Worm (Caenorhabditis elegans) whole organism, L1 larva: ENCODE measurements around the gene ZK632.14.

ENCODE experiments used
- C16A3.4 ChIP-seq: fragments of 150-350 bp; optimal IDR thresholded peaks from 2 replicates; lab custom pipeline; 2014; ENCODE audit warnings: missing biosample characterization, missing genetic modification characterization
- C34B4.2 ChIP-seq: sonication (generic microtip); optimal IDR thresholded peaks from 2 replicates; lab custom pipeline; 2017; ENCODE audit warnings: mild to moderate bottlenecking, missing genetic modification characterization, missing compliant biosample characterization
- F16B12.6 ChIP-seq: fragments of 150-350 bp; optimal IDR thresholded peaks from 2 replicates; lab custom pipeline; 2014; ENCODE audit warnings: missing biosample characterization, missing genetic modification characterization
- ama-1 ChIP-seq: fragments of 150-350 bp; optimal IDR thresholded peaks from 2 replicates; lab custom pipeline; 2014
- blmp-1 ChIP-seq: fragments of 150-350 bp; optimal IDR thresholded peaks from 2 replicates; lab custom pipeline; 2014; ENCODE audit warnings: missing biosample characterization, missing genetic modification characterization
- ceh-8 ChIP-seq: fragments of 200-800 bp; sonication (Bioruptor generic); optimal IDR thresholded peaks from 2 replicates; lab custom pipeline; 2018; ENCODE audit warnings: mild to moderate bottlenecking, missing genetic modification characterization, moderate library complexity, missing compliant biosample characterization
- ceh-82 ChIP-seq, 3 experiments: fragments of 150-350 bp in 1 of 3; sonication (generic microtip) in 2 of 3; optimal IDR thresholded peaks; 2 replicates each; lab custom pipeline; 2014 to 2017; ENCODE audit warnings: missing biosample characterization in 3 of 3, missing genetic modification characterization in 3 of 3
- dsc-1 ChIP-seq: sonication (generic microtip); optimal IDR thresholded peaks from 2 replicates; lab custom pipeline; 2016; ENCODE audit warnings: mild to moderate bottlenecking, missing genetic modification characterization, missing compliant biosample characterization
- efl-1 ChIP-seq, 4 experiments: fragments of 150-350 bp; optimal IDR thresholded peaks in 3 of 4; peaks in 1 of 4; 1 replicate in 1 of 4; 2 replicates in 3 of 4; lab custom pipeline; 2014; ENCODE audit warnings: missing biosample characterization in 2 of 4, missing genetic modification characterization in 2 of 4, missing genetic modification reagents in 2 of 4
- egl-27 ChIP-seq, 2 experiments: fragments of 150-350 bp in 1 of 2; sonication (generic microtip); optimal IDR thresholded peaks; 3 replicates each; lab custom pipeline; 2017 to 2018; ENCODE audit warnings: missing biosample characterization in 2 of 2, missing genetic modification characterization in 2 of 2, missing genetic modification reagents in 2 of 2
- elt-2 ChIP-seq: sonication (generic microtip); optimal IDR thresholded peaks from 2 replicates; lab custom pipeline; 2016; ENCODE audit warnings: missing genetic modification characterization, mild to moderate bottlenecking, inconsistent platforms, missing compliant biosample characterization, missing genetic modification reagents
- elt-3 ChIP-seq, 6 experiments: fragments of 150-350 bp in 1 of 6; sonication (generic microtip); optimal IDR thresholded peaks; 2 replicates each; lab custom pipeline; 2017 to 2018; ENCODE audit warnings: missing biosample characterization in 6 of 6, missing genetic modification characterization in 6 of 6, inconsistent platforms in 1 of 6
- fkh-4 ChIP-seq: sonication (generic microtip); optimal IDR thresholded peaks from 2 replicates; lab custom pipeline; 2016; ENCODE audit warnings: missing compliant biosample characterization, missing genetic modification characterization, borderline replicate concordance
- fos-1 ChIP-seq: fragments of 150-350 bp; optimal IDR thresholded peaks from 2 replicates; lab custom pipeline; 2014; ENCODE audit warnings: missing biosample characterization, missing genetic modification characterization
- grh-1 ChIP-seq: fragments of 200-800 bp; sonication (Bioruptor generic); IDR thresholded peaks from 2 replicates; pipeline ENCODE4 v1.3.6; 2022; ENCODE audit warnings: missing genetic modification reagents, missing genetic modification characterization, missing compliant biosample characterization
- hlh-17 ChIP-seq: fragments of 200-800 bp; sonication (Bioruptor generic); optimal IDR thresholded peaks from 2 replicates; lab custom pipeline; 2018; ENCODE audit warnings: missing genetic modification characterization, mild to moderate bottlenecking, missing compliant biosample characterization, moderate library complexity, borderline replicate concordance
- irx-1 ChIP-seq: sonication (generic microtip); optimal IDR thresholded peaks from 2 replicates; lab custom pipeline; 2016; ENCODE audit warnings: missing genetic modification characterization, missing compliant biosample characterization
- jun-1 ChIP-seq: fragments of 150-350 bp; optimal IDR thresholded peaks from 2 replicates; lab custom pipeline; 2014; ENCODE audit warnings: missing biosample characterization, missing genetic modification reagents, missing genetic modification characterization
- lin-14 ChIP-seq: fragments of 200-800 bp; sonication (Bioruptor generic); optimal IDR thresholded peaks from 2 replicates; lab custom pipeline; 2018; ENCODE audit warnings: mild to moderate bottlenecking, missing genetic modification characterization, moderate library complexity, missing compliant biosample characterization
- lin-15B ChIP-seq: fragments of 150-350 bp; sonication (generic microtip); optimal IDR thresholded peaks from 3 replicates; lab custom pipeline; 2014; ENCODE audit warnings: missing biosample characterization, missing genetic modification characterization
- lsy-2 ChIP-seq, 2 experiments: fragments of 150-350 bp; optimal IDR thresholded peaks; 2 replicates each; lab custom pipeline; 2014; ENCODE audit warnings: missing biosample characterization in 2 of 2, missing genetic modification characterization in 2 of 2
- mab-9 ChIP-seq: fragments of 200-800 bp; sonication (Bioruptor generic); IDR thresholded peaks from 2 replicates; pipeline ENCODE4 v1.3.6; 2022; ENCODE audit warnings: missing genetic modification reagents, missing genetic modification characterization, missing compliant biosample characterization
- mdl-1 ChIP-seq, 2 experiments: fragments of 150-350 bp; optimal IDR thresholded peaks; 2 replicates each; lab custom pipeline; 2014 to 2017; ENCODE audit warnings: missing biosample characterization in 2 of 2, missing genetic modification characterization in 2 of 2, inconsistent platforms in 1 of 2
- nhr-19 ChIP-seq: fragments of 200-800 bp; sonication (Bioruptor generic); conservative IDR thresholded peaks from 2 replicates; pipeline ENCODE4 v1.3.6; 2022; ENCODE audit warnings: missing genetic modification characterization, missing compliant biosample characterization
- nhr-71 ChIP-seq: sonication (generic microtip); optimal IDR thresholded peaks from 2 replicates; lab custom pipeline; 2016; ENCODE audit warnings: mild to moderate bottlenecking, missing genetic modification characterization, moderate library complexity, missing compliant biosample characterization
- nhr-76 ChIP-seq: sonication (generic microtip); optimal IDR thresholded peaks from 2 replicates; lab custom pipeline; 2017; ENCODE audit warnings: missing biosample characterization, missing genetic modification characterization
- nhr-84 ChIP-seq: sonication (generic microtip); optimal IDR thresholded peaks from 2 replicates; lab custom pipeline; 2017; ENCODE audit warnings: missing biosample characterization, missing genetic modification characterization
- nhr-85 ChIP-seq: sonication (generic microtip); peaks from one replicate; lab custom pipeline; 2016; ENCODE audit warnings: missing genetic modification characterization, inconsistent platforms, missing compliant biosample characterization
- nhr-90 ChIP-seq: sonication (generic microtip); optimal IDR thresholded peaks from 2 replicates; lab custom pipeline; 2016; ENCODE audit warnings: mild to moderate bottlenecking, missing genetic modification characterization, missing compliant biosample characterization; ENCODE audit not compliant: poor library complexity
- pax-3 ChIP-seq: fragments of 200-800 bp; sonication (Bioruptor generic); optimal IDR thresholded peaks from 2 replicates; lab custom pipeline; 2018; ENCODE audit warnings: mild to moderate bottlenecking, missing genetic modification characterization, moderate library complexity, missing compliant biosample characterization
- pqm-1 ChIP-seq: sonication (generic microtip); optimal IDR thresholded peaks from 3 replicates; lab custom pipeline; 2017; ENCODE audit warnings: missing biosample characterization, missing genetic modification characterization
- sup-37 ChIP-seq: fragments of 200-800 bp; sonication (Bioruptor generic); optimal IDR thresholded peaks from 2 replicates; lab custom pipeline; 2018; ENCODE audit warnings: mild to moderate bottlenecking, missing genetic modification characterization, missing compliant biosample characterization
- unc-62 ChIP-seq: fragments of 150-350 bp; optimal IDR thresholded peaks from 2 replicates; lab custom pipeline; 2014; ENCODE audit warnings: missing biosample characterization, missing genetic modification reagents, missing genetic modification characterization
- vab-15 ChIP-seq: sonication (generic microtip); optimal IDR thresholded peaks from 2 replicates; lab custom pipeline; 2017; ENCODE audit warnings: missing genotype, mild to moderate bottlenecking, missing genetic modification characterization, missing compliant biosample characterization
- xbp-1 ChIP-seq: sonication (generic microtip); optimal IDR thresholded peaks from 2 replicates; lab custom pipeline; 2016; ENCODE audit warnings: missing genetic modification characterization, missing compliant biosample characterization
- zag-1 ChIP-seq: fragments of 150-350 bp; optimal IDR thresholded peaks from 2 replicates; lab custom pipeline; 2014; ENCODE audit warnings: missing biosample characterization, missing genetic modification characterization
- zip-4 ChIP-seq: fragments of 200-800 bp; sonication (Bioruptor generic); optimal IDR thresholded peaks from 2 replicates; lab custom pipeline; 2018; ENCODE audit warnings: mild to moderate bottlenecking, missing genetic modification characterization, moderate library complexity, missing compliant biosample characterization
- ztf-11 ChIP-seq, 2 experiments: sonication (generic microtip); optimal IDR thresholded peaks; 2 replicates each; lab custom pipeline; 2016 to 2017; ENCODE audit warnings: missing genetic modification characterization in 2 of 2, missing biosample characterization in 1 of 2, missing compliant biosample characterization in 1 of 2

The ZK632.14 gene

ce11 chrIII:9857110-9857509 lies 43.9 kb downstream of the ZK632.14 start:
- peak; percentile 19 for TF ChIP-seq lin-14 (GFP tag; lab: Kevin White, UChicago)
- TF ChIP-seq nhr-71, result peak; percentile 16
- no peak for TF ChIP-seq ama-1 (lab: Kevin White, UChicago)
- TF ChIP-seq jun-1 (tag; lab: Kevin White, UChicago), result no peak
- peak in 1 of 2 experiments; percentile 13 for TF ChIP-seq lsy-2 (tag; optimal IDR thresholded peaks at IDR 0.05; lab: Kevin White, UChicago)
- TF ChIP-seq grh-1 (GFP tag; lab: Robert Waterston, UW), result no peak
- TF ChIP-seq nhr-76 (tag; lab: Kevin White, UChicago), result no peak
- TF ChIP-seq dsc-1 (tag; lab: Kevin White, UChicago), result no peak
- no peak for TF ChIP-seq zip-4 (GFP tag; lab: Kevin White, UChicago)
- peak; percentile 45 for TF ChIP-seq nhr-85 (tag; lab: Kevin White, UChicago)
- TF ChIP-seq nhr-19, result no peak
- no peak for TF ChIP-seq mab-9
- no peak for TF ChIP-seq irx-1
- no peak for TF ChIP-seq vab-15
- no peak for TF ChIP-seq sup-37
- TF ChIP-seq pax-3 (tag; lab: Kevin White, UChicago), result no peak
- no peak for TF ChIP-seq hlh-17 (GFP tag; lab: Kevin White, UChicago)
- TF ChIP-seq egl-27 (tag; optimal IDR thresholded peaks at IDR 0.05; lab: Kevin White, UChicago), result no peak
- TF ChIP-seq ztf-11 (tag; optimal IDR thresholded peaks at IDR 0.05; lab: Kevin White, UChicago), result no peak
- TF ChIP-seq F16B12.6 (tag; lab: Kevin White, UChicago), result no peak
- peak; percentile 36 for TF ChIP-seq nhr-90 (tag; lab: Kevin White, UChicago)
- TF ChIP-seq efl-1 (optimal IDR thresholded peaks at IDR 0.05; lab: Kevin White, UChicago), result no peak
- TF ChIP-seq efl-1 (GFP tag; optimal IDR thresholded peaks at IDR 0.05 in 1 of 2; lab: Kevin White, UChicago), result peak in 1 of 2 experiments; percentile 15
- no peak for TF ChIP-seq fkh-4 (tag; lab: Kevin White, UChicago)
- no peak for TF ChIP-seq mdl-1 (tag; optimal IDR thresholded peaks at IDR 0.05; lab: Kevin White, UChicago)
- no peak for TF ChIP-seq C16A3.4 (tag; lab: Kevin White, UChicago)
- peak; percentile 3 for TF ChIP-seq blmp-1

ce11 chrIII:9858061-9858460 lies 44.8 kb downstream of the ZK632.14 start:
- no peak for TF ChIP-seq ceh-8
- TF ChIP-seq lin-15B (tag; lab: Kevin White, UChicago), result no peak
- no peak for TF ChIP-seq zag-1 (tag; lab: Kevin White, UChicago)
- TF ChIP-seq C34B4.2 (tag; lab: Kevin White, UChicago), result no peak
- no peak for TF ChIP-seq nhr-90 (tag; lab: Kevin White, UChicago)
- TF ChIP-seq unc-62 (GFP tag; lab: Kevin White, UChicago), result no peak
- no peak for TF ChIP-seq lsy-2 (tag; optimal IDR thresholded peaks at IDR 0.05; lab: Kevin White, UChicago)
- TF ChIP-seq elt-2 (tag; lab: Kevin White, UChicago), result peak; percentile 46
- TF ChIP-seq nhr-84 (tag; lab: Kevin White, UChicago), result no peak
- no peak for TF ChIP-seq fos-1 (tag; lab: Kevin White, UChicago)
- TF ChIP-seq xbp-1 (tag; lab: Kevin White, UChicago), result no peak
- no peak for TF ChIP-seq efl-1 (optimal IDR thresholded peaks at IDR 0.05; lab: Kevin White, UChicago)
- TF ChIP-seq efl-1 (GFP tag; optimal IDR thresholded peaks at IDR 0.05 in 1 of 2; lab: Kevin White, UChicago), result peak in 1 of 2 experiments; percentile 92
- TF ChIP-seq elt-3 (tag; optimal IDR thresholded peaks at IDR 0.05; lab: Kevin White, UChicago), result peak in 1 of 6 experiments; percentile 0
- peak; percentile 14 for TF ChIP-seq nhr-71
- TF ChIP-seq, all 84 proteins: peak for 4

ce11 chrIII:9859133-9859775 lies 46.0 kb downstream of the ZK632.14 start, which contains the start of gene gpdh-2:
Gene gpdh-2, minus strand, starts transcription at chrIII:9859183.
- TF ChIP-seq ceh-82 (tag; optimal IDR thresholded peaks at IDR 0.05; lab: Kevin White, UChicago) (no peak), pqm-1 (no peak)
